Fruit fly (Drosophila melanogaster) whole organism, prepupa: ENCODE measurements around the gene ea.
A peak's percentile ranks its signal among the peaks of the same experiment; 100 is the strongest.

Experiments used
- Blimp-1 ChIP-seq: fragments of 200-800 bp; sonication (Bioruptor generic); optimal IDR thresholded peaks from 3 replicates; lab custom pipeline; 2017; ENCODE audit warnings: missing biosample characterization, missing genetic modification characterization, mild to moderate bottlenecking, moderate library complexity, missing genetic modification reagents
- CG10631 ChIP-seq: fragments of 200-800 bp; sonication (Bioruptor generic); optimal IDR thresholded peaks from 2 replicates; lab custom pipeline; 2016; ENCODE audit warnings: missing biosample characterization, missing genetic modification characterization
- CG10669 ChIP-seq: fragments of 200-800 bp; sonication (Bioruptor generic); optimal IDR thresholded peaks from 3 replicates; lab custom pipeline; 2018; ENCODE audit warnings: missing biosample characterization, mild to moderate bottlenecking, missing genetic modification characterization, moderate library complexity
- CG11294 ChIP-seq: fragments of 200-800 bp; sonication (Bioruptor generic); IDR thresholded peaks from 2 replicates; pipeline ENCODE4 v1.3.6; 2022; ENCODE audit warnings: missing biosample characterization, missing genetic modification characterization
- CG11762 ChIP-seq: fragments of 200-800 bp; sonication (Bioruptor generic); optimal IDR thresholded peaks from 3 replicates; lab custom pipeline; 2016; ENCODE audit warnings: missing biosample characterization, missing genetic modification characterization; ENCODE audit not compliant: insufficient read depth
- CG11902 ChIP-seq: fragments of 200-800 bp; sonication (Bioruptor generic); optimal IDR thresholded peaks from 3 replicates; lab custom pipeline; 2016; ENCODE audit warnings: missing biosample characterization, missing genetic modification characterization
- CG16779 ChIP-seq: fragments of 200-800 bp; sonication (Bioruptor generic); optimal IDR thresholded peaks from 3 replicates; lab custom pipeline; 2017; ENCODE audit warnings: missing biosample characterization, mild to moderate bottlenecking, missing genetic modification characterization
- CG3032 ChIP-seq: fragments of 200-800 bp; optimal IDR thresholded peaks from 2 replicates; lab custom pipeline; 2019; ENCODE audit warnings: missing biosample characterization, mild to moderate bottlenecking, missing genetic modification characterization, moderate library complexity
- CG31627 ChIP-seq: fragments of 200-800 bp; sonication (Bioruptor generic); optimal IDR thresholded peaks from 3 replicates; lab custom pipeline; 2016; ENCODE audit warnings: missing biosample characterization, missing genetic modification characterization
- CG32006 ChIP-seq: fragments of 200-800 bp; sonication (Bioruptor generic); optimal IDR thresholded peaks from 3 replicates; lab custom pipeline; 2017; ENCODE audit warnings: missing biosample characterization, mild to moderate bottlenecking, missing genetic modification characterization
- CG34406 ChIP-seq: fragments of 200-800 bp; sonication (Bioruptor generic); optimal IDR thresholded peaks from 3 replicates; lab custom pipeline; 2016; ENCODE audit warnings: missing biosample characterization, missing genetic modification characterization
- CG3919 ChIP-seq: fragments of 200-800 bp; sonication (Bioruptor generic); optimal IDR thresholded peaks from 3 replicates; lab custom pipeline; 2016; ENCODE audit warnings: missing biosample characterization, missing genetic modification characterization
- CG4318 ChIP-seq: fragments of 200-800 bp; sonication (Bioruptor generic); optimal IDR thresholded peaks from 3 replicates; lab custom pipeline; 2017; ENCODE audit warnings: missing biosample characterization, mild to moderate bottlenecking, missing genetic modification characterization
- CG6276 ChIP-seq: fragments of 200-800 bp; sonication (Bioruptor generic); optimal IDR thresholded peaks from 2 replicates; lab custom pipeline; 2017; ENCODE audit warnings: missing biosample characterization, mild to moderate bottlenecking, missing genetic modification characterization
- CG6792 ChIP-seq: fragments of 200-800 bp; sonication (Bioruptor generic); optimal IDR thresholded peaks from 3 replicates; lab custom pipeline; 2016; ENCODE audit warnings: missing biosample characterization, missing genetic modification characterization
- CG6808 ChIP-seq: fragments of 200-800 bp; sonication (Bioruptor generic); optimal IDR thresholded peaks from 3 replicates; lab custom pipeline; 2017; ENCODE audit warnings: missing biosample characterization, missing genetic modification characterization, mild to moderate bottlenecking, moderate library complexity, missing genetic modification reagents
- CG6854 ChIP-seq: fragments of 200-800 bp; sonication (Bioruptor generic); optimal IDR thresholded peaks from 2 replicates; lab custom pipeline; 2017; ENCODE audit warnings: missing biosample characterization, mild to moderate bottlenecking, missing genetic modification characterization
- CG7368 ChIP-seq: fragments of 200-800 bp; sonication (Bioruptor generic); optimal IDR thresholded peaks from 3 replicates; lab custom pipeline; 2016; ENCODE audit warnings: missing biosample characterization, missing genetic modification characterization
- CG8119 ChIP-seq: fragments of 200-800 bp; sonication (Bioruptor generic); IDR thresholded peaks from 3 replicates; pipeline ENCODE4 v1.3.6; 2022; ENCODE audit warnings: missing biosample characterization, missing genetic modification characterization
- CG8319 ChIP-seq: fragments of 200-800 bp; sonication (Bioruptor generic); optimal IDR thresholded peaks from 3 replicates; lab custom pipeline; 2016; ENCODE audit warnings: missing biosample characterization, missing genetic modification characterization
- Eip75B ChIP-seq: fragments of 200-800 bp; sonication (Bioruptor generic); optimal IDR thresholded peaks from 3 replicates; lab custom pipeline; 2016; ENCODE audit warnings: missing biosample characterization, missing genetic modification characterization
- Eip93F ChIP-seq: fragments of 200-800 bp; sonication (Bioruptor generic); optimal IDR thresholded peaks from 2 replicates; lab custom pipeline; 2016; ENCODE audit warnings: missing biosample characterization, mild to moderate bottlenecking, missing genetic modification characterization
- Ets96B ChIP-seq: fragments of 200-800 bp; optimal IDR thresholded peaks from 2 replicates; lab custom pipeline; 2019; ENCODE audit warnings: missing biosample characterization, mild to moderate bottlenecking, missing genetic modification characterization, moderate library complexity
- Gug ChIP-seq: fragments of 200-800 bp; sonication (Bioruptor generic); IDR thresholded peaks from 2 replicates; pipeline ENCODE4 v1.3.6; 2022; ENCODE audit warnings: missing biosample characterization, missing genetic modification characterization
- OdsH ChIP-seq: fragments of 200-800 bp; sonication (Bioruptor generic); optimal IDR thresholded peaks from 3 replicates; lab custom pipeline; 2016; ENCODE audit warnings: missing biosample characterization, missing genetic modification characterization
- Sox102F ChIP-seq: fragments of 200-800 bp; sonication (Bioruptor generic); optimal IDR thresholded peaks from 2 replicates; lab custom pipeline; 2016; ENCODE audit warnings: missing biosample characterization, mild to moderate bottlenecking, missing genetic modification characterization
- Sox14 ChIP-seq: fragments of 200-800 bp; sonication (Bioruptor generic); optimal IDR thresholded peaks from 3 replicates; lab custom pipeline; 2016; ENCODE audit warnings: missing biosample characterization, missing genetic modification characterization
- Sox15 ChIP-seq: fragments of 200-800 bp; sonication (Bioruptor generic); optimal IDR thresholded peaks from 3 replicates; lab custom pipeline; 2016; ENCODE audit warnings: missing biosample characterization, missing genetic modification characterization
- achi ChIP-seq: fragments of 200-800 bp; sonication (Bioruptor generic); optimal IDR thresholded peaks from 3 replicates; lab custom pipeline; 2016; ENCODE audit warnings: missing biosample characterization, missing genetic modification characterization
- eg ChIP-seq: fragments of 200-800 bp; sonication (Bioruptor generic); IDR thresholded peaks from 3 replicates; pipeline ENCODE4 v1.3.6; 2022; ENCODE audit warnings: missing biosample characterization, missing genetic modification characterization
- fkh ChIP-seq: fragments of 200-800 bp; sonication (Bioruptor generic); optimal IDR thresholded peaks from 3 replicates; lab custom pipeline; 2017; ENCODE audit warnings: missing biosample characterization, mild to moderate bottlenecking, missing genetic modification characterization, moderate library complexity
- lz ChIP-seq: fragments of 200-800 bp; sonication (Bioruptor generic); optimal IDR thresholded peaks from 3 replicates; lab custom pipeline; 2016; ENCODE audit warnings: missing biosample characterization, missing genetic modification characterization
- net ChIP-seq: fragments of 200-800 bp; sonication (Bioruptor generic); optimal IDR thresholded peaks from 3 replicates; lab custom pipeline; 2016; ENCODE audit warnings: missing biosample characterization, missing genetic modification characterization
- salr ChIP-seq, 2 experiments: fragments of 200-800 bp; sonication (Bioruptor generic); optimal IDR thresholded peaks; 3 replicates each; lab custom pipeline; 2016 to 2018; ENCODE audit warnings: missing biosample characterization in 2 of 2, missing genetic modification characterization in 2 of 2, mild to moderate bottlenecking in 1 of 2
- spab ChIP-seq: fragments of 200-800 bp; sonication (Bioruptor generic); optimal IDR thresholded peaks from 2 replicates; lab custom pipeline; 2017; ENCODE audit warnings: missing biosample characterization, mild to moderate bottlenecking, missing genetic modification characterization, missing genetic modification reagents
- ss ChIP-seq, 2 experiments: fragments of 200-800 bp; sonication (Bioruptor generic); optimal IDR thresholded peaks; 2 replicates in 1 of 2; 3 replicates in 1 of 2; lab custom pipeline; 2017 to 2018; ENCODE audit warnings: mild to moderate bottlenecking in 2 of 2, missing biosample characterization in 2 of 2, missing genetic modification characterization in 2 of 2, moderate library complexity in 1 of 2
- vri ChIP-seq: fragments of 200-800 bp; sonication (Bioruptor generic); optimal IDR thresholded peaks from 3 replicates; lab custom pipeline; 2016; ENCODE audit warnings: missing biosample characterization, mild to moderate bottlenecking, missing genetic modification characterization

Gene ea

dm6 chr3R:15293005-15293877, 35.3 kb upstream of the ea start (continued):
- TF ChIP-seq CG7368 (no peak), CG34406 (GFP tag; lab: Kevin White, UChicago) (peak; percentile 33), lz (peak; percentile 60), vri (GFP tag; lab: Kevin White, UChicago) (peak; percentile 48), CG6792 (GFP tag; lab: Kevin White, UChicago) (peak; percentile 33), CG8319 (no peak), fkh (GFP tag; lab: Kevin White, UChicago) (no peak), CG11762 (no peak), Gug (GFP tag; lab: Robert Waterston, UW) (no peak), CG3032 (tag; lab: Kevin White, UChicago) (no peak), Sox15 (GFP tag; lab: Kevin White, UChicago) (no peak), Sox14 (GFP tag; lab: Kevin White, UChicago) (no peak), CG32006 (GFP tag; lab: Kevin White, UChicago) (no peak)

dm6 chr3R:15293878-15294350, 34.6 kb upstream of the ea start:
- no peak for TF ChIP-seq CG6808
- TF ChIP-seq Sox14 (GFP tag; lab: Kevin White, UChicago), result no peak
- no peak for TF ChIP-seq CG10631
- peak; percentile 42 for TF ChIP-seq vri (GFP tag; lab: Kevin White, UChicago)
- no peak for TF ChIP-seq CG31627 (GFP tag; lab: Kevin White, UChicago)
- TF ChIP-seq CG11294, result no peak
- TF ChIP-seq OdsH (GFP tag; lab: Kevin White, UChicago), result no peak
- TF ChIP-seq CG10669 (GFP tag; lab: Kevin White, UChicago), result no peak
- no peak for TF ChIP-seq CG34406 (GFP tag; lab: Kevin White, UChicago)
- TF ChIP-seq achi (GFP tag; lab: Kevin White, UChicago), result no peak
- no peak for TF ChIP-seq CG8119
- peak; percentile 17 for TF ChIP-seq Blimp-1 (GFP tag; lab: Kevin White, UChicago)
- no peak for TF ChIP-seq Sox102F (GFP tag; lab: Kevin White, UChicago)
- TF ChIP-seq ss (GFP tag; optimal IDR thresholded peaks at IDR 0.05; lab: Kevin White, UChicago), result no peak
- TF ChIP-seq CG7368, result no peak

dm6 chr3R:15297904-15298303, 30.6 kb upstream of the ea start:
- TF ChIP-seq vri (GFP tag; lab: Kevin White, UChicago) (peak; percentile 83), net (no peak)

- TF ChIP-seq achi (GFP tag; lab: Kevin White, UChicago), result no peak
- TF ChIP-seq CG3032 (tag; lab: Kevin White, UChicago), result no peak
- no peak for TF ChIP-seq CG6276 (GFP tag; lab: Kevin White, UChicago)
- no peak for TF ChIP-seq CG8119
- TF ChIP-seq Ets96B (tag; lab: Kevin White, UChicago), result no peak
- no peak for TF ChIP-seq spab
- no peak for TF ChIP-seq CG4318 (GFP tag; lab: Kevin White, UChicago)
- no peak for TF ChIP-seq CG16779 (tag; lab: Kevin White, UChicago)
- TF ChIP-seq CG10631, result no peak
- TF ChIP-seq eg (GFP tag; lab: Robert Waterston, UW), result no peak
- no peak for TF ChIP-seq CG6854 (GFP tag; lab: Kevin White, UChicago)
- no peak for TF ChIP-seq Gug (GFP tag; lab: Robert Waterston, UW)
- TF ChIP-seq CG34406 (GFP tag; lab: Kevin White, UChicago), result no peak
- no peak for TF ChIP-seq CG3919 (GFP tag; lab: Kevin White, UChicago)
- TF ChIP-seq CG11902 (GFP tag; lab: Kevin White, UChicago), result no peak
- TF ChIP-seq salr (GFP tag; optimal IDR thresholded peaks at IDR 0.05; lab: Kevin White, UChicago), result no peak
- TF ChIP-seq Eip75B (GFP tag; lab: Kevin White, UChicago), result no peak
- TF ChIP-seq ss (GFP tag; optimal IDR thresholded peaks at IDR 0.05; lab: Kevin White, UChicago), result no peak
- TF ChIP-seq CG31627 (GFP tag; lab: Kevin White, UChicago), result no peak
- no peak for TF ChIP-seq Eip93F (GFP tag; lab: Kevin White, UChicago)
These were observed 23.3 kb upstream of the ea start for dm6 chr3R:15305246-15305645.
